Fruit fly (Drosophila melanogaster) whole organism, wandering third instar larva: ENCODE results near the gene zf30C.

Source experiments
- Mio ChIP-seq: sonication (Bioruptor generic); optimal IDR thresholded peaks from 2 replicates; lab custom pipeline; 2016; ENCODE audit warnings: missing biosample characterization, missing genetic modification characterization
- br ChIP-seq: fragments of 200-800 bp; sonication (Bioruptor generic); optimal IDR thresholded peaks from 2 replicates; lab custom pipeline; 2016; ENCODE audit warnings: missing biosample characterization, missing genetic modification characterization
- h ChIP-seq: fragments of 200-800 bp; sonication (Bioruptor generic); optimal IDR thresholded peaks from 3 replicates; lab custom pipeline; 2016; ENCODE audit warnings: missing biosample characterization, mild to moderate bottlenecking, missing genetic modification characterization
- usp ChIP-seq: fragments of >200 bp; optimal IDR thresholded peaks from 2 replicates; lab custom pipeline; 2017; ENCODE audit warnings: missing biosample characterization, missing genetic modification characterization

- TF ChIP-seq br (GFP tag; lab: Kevin White, UChicago) (no peak), Mio (no peak), h (GFP tag; lab: Kevin White, UChicago) (no peak), usp (GFP tag; lab: Kevin White, UChicago) (no peak)
These were observed 19.8 kb downstream of the zf30C start for dm6 chr2L:9777927-9778326.
